Worm (Caenorhabditis elegans): ENCODE data around the gene ttr-5.

- TF ChIP-seq him-1 (tag; optimal IDR thresholded peaks at IDR 0.05) (no peak), W03F9.2 (tag; optimal IDR thresholded peaks at IDR 0.05) (no peak), dao-5 (tag; optimal IDR thresholded peaks at IDR 0.05) (no peak)
These were observed 5.0 kb downstream of the ttr-5 start for ce11 chrIII:9335076-9335475.

All from whole organism, L4/young adult.